Fruit fly (Drosophila melanogaster) whole organism, embryonic: ENCODE data around the gene CG34417.
A peak's percentile ranks its signal among the peaks of the same experiment; 100 is the strongest.

ENCODE experiments used
- Atf-2 ChIP-seq: fragments of 200-800 bp; sonication (Bioruptor generic); optimal IDR thresholded peaks from 2 replicates; lab custom pipeline; 2016; ENCODE audit warnings: missing biosample characterization, missing genetic modification characterization
- Atf3 ChIP-seq: fragments of 200-800 bp; sonication (Bioruptor generic); optimal IDR thresholded peaks from 3 replicates; lab custom pipeline; 2016; ENCODE audit warnings: missing biosample characterization, missing genetic modification characterization
- BtbVII ChIP-seq: fragments of 200-800 bp; sonication (Bioruptor generic); optimal IDR thresholded peaks from 3 replicates; lab custom pipeline; 2017; ENCODE audit warnings: missing biosample characterization, mild to moderate bottlenecking, missing genetic modification characterization
- CG14441 ChIP-seq: fragments of 200-800 bp; sonication (Bioruptor generic); IDR thresholded peaks from 2 replicates; pipeline ENCODE4 v1.3.6; 2022; ENCODE audit warnings: missing biosample characterization, missing genetic modification characterization
- CG14667 ChIP-seq: fragments of 200-800 bp; sonication (Bioruptor generic); IDR thresholded peaks from 2 replicates; pipeline ENCODE4 v1.3.6; 2022; ENCODE audit warnings: missing biosample characterization, missing genetic modification characterization
- CG15514 ChIP-seq: fragments of 200-800 bp; sonication (Bioruptor generic); optimal IDR thresholded peaks from 3 replicates; lab custom pipeline; 2017; ENCODE audit warnings: missing biosample characterization, missing genetic modification characterization, mild to moderate bottlenecking, moderate library complexity, missing genetic modification reagents
- CG16779 ChIP-seq: fragments of 200-800 bp; sonication (Bioruptor generic); IDR thresholded peaks from 2 replicates; pipeline ENCODE4 v1.3.6; 2022; ENCODE audit warnings: missing biosample characterization, missing genetic modification characterization
- CG17612 ChIP-seq: fragments of 200-800 bp; sonication (Bioruptor generic); IDR thresholded peaks from 2 replicates; pipeline ENCODE4 v1.3.6; 2022; ENCODE audit warnings: missing biosample characterization, missing genetic modification characterization
- CG2120 ChIP-seq: fragments of 200-800 bp; sonication (Bioruptor generic); optimal IDR thresholded peaks from 3 replicates; lab custom pipeline; 2016; ENCODE audit warnings: missing biosample characterization, missing genetic modification characterization
- CG2199 ChIP-seq: fragments of 200-800 bp; sonication (Bioruptor generic); IDR thresholded peaks from 3 replicates; pipeline ENCODE4 v1.3.6; 2022; ENCODE audit warnings: missing biosample characterization, missing genetic modification characterization
- CG2202 ChIP-seq: fragments of 200-800 bp; sonication (Bioruptor generic); optimal IDR thresholded peaks from 2 replicates; lab custom pipeline; 2018; ENCODE audit warnings: missing biosample characterization, mild to moderate bottlenecking, missing genetic modification characterization
- CG3281 ChIP-seq: fragments of 200-800 bp; sonication (Bioruptor generic); optimal IDR thresholded peaks from 3 replicates; lab custom pipeline; 2017; ENCODE audit warnings: missing biosample characterization, mild to moderate bottlenecking, missing genetic modification characterization
- CG4707 ChIP-seq: fragments of 200-800 bp; sonication (Bioruptor generic); optimal IDR thresholded peaks from 2 replicates; lab custom pipeline; 2018; ENCODE audit warnings: missing biosample characterization, mild to moderate bottlenecking, missing genetic modification characterization, moderate library complexity
- CG4820 ChIP-seq: fragments of 200-800 bp; sonication (Bioruptor generic); optimal IDR thresholded peaks from 3 replicates; lab custom pipeline; 2016; ENCODE audit warnings: missing biosample characterization, missing genetic modification characterization
- CG7372 ChIP-seq: fragments of 200-800 bp; sonication (Bioruptor generic); IDR thresholded peaks from 2 replicates; pipeline ENCODE4 v1.3.6; 2022; ENCODE audit warnings: missing biosample characterization, missing genetic modification characterization
- CG7786 ChIP-seq: fragments of 200-800 bp; sonication (Bioruptor generic); optimal IDR thresholded peaks from 2 replicates; lab custom pipeline; 2016; ENCODE audit warnings: missing biosample characterization, missing genetic modification characterization
- CG8944 ChIP-seq: fragments of 200-800 bp; sonication (Bioruptor generic); optimal IDR thresholded peaks from 3 replicates; lab custom pipeline; 2016; ENCODE audit warnings: missing biosample characterization, missing genetic modification characterization
- CG9727 ChIP-seq: fragments of 200-800 bp; sonication (Bioruptor generic); optimal IDR thresholded peaks from 3 replicates; lab custom pipeline; 2017; ENCODE audit warnings: missing biosample characterization, mild to moderate bottlenecking, missing genetic modification characterization
- CHES-1-like ChIP-seq: fragments of 200-800 bp; sonication (Bioruptor generic); optimal IDR thresholded peaks from 2 replicates; lab custom pipeline; 2016; ENCODE audit warnings: missing biosample characterization, missing genetic modification characterization
- CrebB ChIP-seq: fragments of 200-800 bp; sonication (Bioruptor generic); optimal IDR thresholded peaks from 3 replicates; lab custom pipeline; 2018; ENCODE audit warnings: missing biosample characterization, mild to moderate bottlenecking, missing genetic modification characterization
- D ChIP-seq, 2 experiments: fragments of 200-800 bp in 1 of 2; fragments of >200 bp in 1 of 2; sonication (Bioruptor generic) in 1 of 2; optimal IDR thresholded peaks; 2 replicates in 1 of 2; 3 replicates in 1 of 2; lab custom pipeline; 2017; ENCODE audit warnings: mild to moderate bottlenecking in 1 of 2, missing biosample characterization in 1 of 2, missing genetic modification characterization in 1 of 2, missing genetic modification reagents in 1 of 2
- Dad ChIP-seq: fragments of 200-800 bp; sonication (Bioruptor generic); optimal IDR thresholded peaks from 3 replicates; lab custom pipeline; 2016; ENCODE audit warnings: missing biosample characterization, missing genetic modification characterization
- Dek ChIP-seq: fragments of 200-800 bp; sonication (Bioruptor generic); optimal IDR thresholded peaks from 3 replicates; lab custom pipeline; 2019; ENCODE audit warnings: missing biosample characterization, mild to moderate bottlenecking, missing genetic modification characterization, moderate library complexity
- Dll ChIP-seq: fragments of 200-800 bp; sonication (Bioruptor generic); IDR thresholded peaks from 4 replicates; pipeline ENCODE4 v1.3.6; 2022; ENCODE audit warnings: missing biosample characterization, missing genetic modification characterization; ENCODE audit not compliant: partially characterized antibody
- H2.0 ChIP-seq: fragments of 200-800 bp; sonication (Bioruptor generic); IDR thresholded peaks from 2 replicates; pipeline ENCODE4 v1.3.6; 2022; ENCODE audit warnings: missing biosample characterization, missing genetic modification characterization
- HLH3B ChIP-seq: fragments of 200-800 bp; sonication (Bioruptor generic); IDR thresholded peaks from 2 replicates; pipeline ENCODE4 v1.3.6; 2022; ENCODE audit warnings: missing biosample characterization, missing genetic modification characterization
- HLH4C ChIP-seq: fragments of 200-800 bp; sonication (Bioruptor generic); IDR thresholded peaks from 3 replicates; pipeline ENCODE4 v1.3.6; 2022; ENCODE audit warnings: missing biosample characterization, missing genetic modification characterization; ENCODE audit not compliant: partially characterized antibody
- Hey ChIP-seq: fragments of 200-800 bp; sonication (Bioruptor generic); optimal IDR thresholded peaks from 3 replicates; lab custom pipeline; 2018; ENCODE audit warnings: missing biosample characterization, mild to moderate bottlenecking, missing genetic modification characterization
- Nf-YC ChIP-seq: fragments of 200-800 bp; optimal IDR thresholded peaks from 3 replicates; lab custom pipeline; 2019; ENCODE audit warnings: missing biosample characterization, mild to moderate bottlenecking, missing genetic modification characterization, moderate library complexity
- Opbp ChIP-seq: fragments of 200-800 bp; sonication (Bioruptor generic); IDR thresholded peaks from 3 replicates; pipeline ENCODE4 v1.3.6; 2022; ENCODE audit warnings: missing biosample characterization, missing genetic modification characterization; ENCODE audit not compliant: partially characterized antibody
- Poxn ChIP-seq: fragments of 200-800 bp; sonication (Bioruptor generic); IDR thresholded peaks from 2 replicates; pipeline ENCODE4 v1.3.6; 2022; ENCODE audit warnings: missing biosample characterization, missing genetic modification characterization
- Trl ChIP-seq, 3 experiments: fragments of >200 bp in 2 of 3; fragments of 200-800 bp in 1 of 3; sonication (Bioruptor generic) in 1 of 3; optimal IDR thresholded peaks; 2 replicates in 1 of 3; 3 replicates in 2 of 3; lab custom pipeline; 2016 to 2017; ENCODE audit warnings: missing biosample characterization in 1 of 3, missing genetic modification characterization in 1 of 3
- aop ChIP-seq: fragments of 200-800 bp; sonication (Bioruptor generic); IDR thresholded peaks from 2 replicates; pipeline ENCODE4 v1.3.6; 2022; ENCODE audit warnings: missing biosample characterization, missing genetic modification characterization
- bowl ChIP-seq: fragments of 200-800 bp; sonication (Bioruptor generic); IDR thresholded peaks from 2 replicates; pipeline ENCODE4 v1.3.6; 2022; ENCODE audit warnings: missing biosample characterization, missing genetic modification characterization
- btn ChIP-seq: fragments of 200-800 bp; sonication (Bioruptor generic); optimal IDR thresholded peaks from 2 replicates; lab custom pipeline; 2016; ENCODE audit warnings: missing biosample characterization, missing genetic modification characterization
- chinmo ChIP-seq: fragments of 200-800 bp; sonication (Bioruptor generic); IDR thresholded peaks from 4 replicates; pipeline ENCODE4 v1.3.6; 2022; ENCODE audit warnings: missing biosample characterization, missing genetic modification characterization; ENCODE audit not compliant: partially characterized antibody
- crol ChIP-seq: fragments of 200-800 bp; sonication (Bioruptor generic); IDR thresholded peaks from 2 replicates; pipeline ENCODE4 v1.3.6; 2022; ENCODE audit warnings: missing biosample characterization, missing genetic modification characterization
- danr ChIP-seq: fragments of 200-800 bp; sonication (Bioruptor generic); IDR thresholded peaks from 2 replicates; pipeline ENCODE4 v1.3.6; 2022; ENCODE audit warnings: missing biosample characterization, missing genetic modification characterization
- fd102C ChIP-seq: fragments of 200-800 bp; sonication (Bioruptor generic); optimal IDR thresholded peaks from 2 replicates; lab custom pipeline; 2018; ENCODE audit warnings: missing biosample characterization, mild to moderate bottlenecking, missing genetic modification characterization, moderate library complexity
- fd3F ChIP-seq: fragments of 200-800 bp; sonication (Bioruptor generic); optimal IDR thresholded peaks from 2 replicates; lab custom pipeline; 2018; ENCODE audit warnings: missing biosample characterization, mild to moderate bottlenecking, missing genetic modification characterization, moderate library complexity
- ftz-f1 ChIP-seq: fragments of 200-800 bp; sonication (Bioruptor generic); optimal IDR thresholded peaks from 2 replicates; lab custom pipeline; 2016; ENCODE audit warnings: missing biosample characterization, missing genetic modification characterization
- fu2 ChIP-seq: fragments of 200-800 bp; sonication (Bioruptor generic); optimal IDR thresholded peaks from 2 replicates; lab custom pipeline; 2016; ENCODE audit warnings: missing biosample characterization, missing genetic modification characterization
- hb ChIP-seq: fragments of 200-800 bp; sonication (Bioruptor generic); IDR thresholded peaks from 3 replicates; pipeline ENCODE4 v1.3.6; 2022; ENCODE audit warnings: missing biosample characterization, missing genetic modification characterization; ENCODE audit not compliant: partially characterized antibody
- mirr ChIP-seq: fragments of 200-800 bp; sonication (Bioruptor generic); optimal IDR thresholded peaks from 3 replicates; lab custom pipeline; 2018; ENCODE audit warnings: missing biosample characterization, mild to moderate bottlenecking, missing genetic modification characterization
- pb ChIP-seq: fragments of 200-800 bp; sonication (Bioruptor generic); optimal IDR thresholded peaks from 3 replicates; lab custom pipeline; 2016; ENCODE audit warnings: missing biosample characterization, missing genetic modification characterization
- salm ChIP-seq: fragments of 200-800 bp; sonication (Bioruptor generic); optimal IDR thresholded peaks from 2 replicates; lab custom pipeline; 2018; ENCODE audit warnings: missing biosample characterization, mild to moderate bottlenecking, missing genetic modification characterization
- sens-2 ChIP-seq: fragments of 200-800 bp; sonication (Bioruptor generic); IDR thresholded peaks from 2 replicates; pipeline ENCODE4 v1.3.6; 2022; ENCODE audit warnings: missing biosample characterization, missing genetic modification characterization
- tap ChIP-seq: fragments of 200-800 bp; optimal IDR thresholded peaks from 3 replicates; lab custom pipeline; 2019; ENCODE audit warnings: missing biosample characterization, mild to moderate bottlenecking, missing genetic modification characterization, moderate library complexity
- vnd ChIP-seq: fragments of 200-800 bp; sonication (Bioruptor generic); IDR thresholded peaks from 3 replicates; pipeline ENCODE4 v1.3.6; 2022; ENCODE audit warnings: missing biosample characterization, missing genetic modification characterization; ENCODE audit not compliant: partially characterized antibody
- z ChIP-seq: fragments of 200-800 bp; sonication (Bioruptor generic); IDR thresholded peaks from 3 replicates; pipeline ENCODE4 v1.3.6; 2022; ENCODE audit warnings: missing biosample characterization, missing genetic modification characterization
- zen2 ChIP-seq: fragments of 200-800 bp; sonication (Bioruptor generic); IDR thresholded peaks from 3 replicates; pipeline ENCODE4 v1.3.6; 2022; ENCODE audit warnings: missing biosample characterization, missing genetic modification characterization; ENCODE audit not compliant: partially characterized antibody

The CG34417 gene

DNA sequence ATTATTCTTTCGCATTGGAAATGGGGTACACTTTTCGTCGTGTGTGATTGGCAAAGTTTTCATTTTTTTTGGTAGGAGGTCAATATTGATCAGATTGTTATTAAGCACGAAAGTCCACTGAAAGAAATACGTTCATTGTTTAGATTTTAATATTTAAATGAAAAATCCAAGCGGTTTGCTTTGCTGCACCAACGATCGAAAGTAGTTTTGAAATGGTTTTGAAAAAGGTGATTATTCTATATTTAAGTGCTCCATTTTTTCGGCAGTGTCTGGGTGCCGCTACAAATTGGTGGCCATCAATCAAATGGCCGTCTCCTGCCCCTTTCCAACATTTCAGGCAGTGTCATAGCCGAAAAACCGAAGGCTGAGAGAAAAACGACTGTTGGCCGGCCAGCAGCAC is 33.9 kb downstream of the CG34417 start (continued):
- no peak for TF ChIP-seq D (optimal IDR thresholded peaks at IDR 0.05; lab: Kevin White, UChicago)
- TF ChIP-seq D (GFP tag; optimal IDR thresholded peaks at IDR 0.05; lab: Kevin White, UChicago): no peak
- TF ChIP-seq crol (GFP tag; lab: Robert Waterston, UW): no peak
- no peak for TF ChIP-seq CG17612 (GFP tag; lab: Robert Waterston, UW)
- no peak for TF ChIP-seq Atf-2
- TF ChIP-seq Trl (optimal IDR thresholded peaks at IDR 0.05; lab: Kevin White, UChicago): no peak
- TF ChIP-seq Trl (GFP tag; optimal IDR thresholded peaks at IDR 0.05; lab: Kevin White, UChicago): no peak
- TF ChIP-seq danr (GFP tag; lab: Robert Waterston, UW): no peak
- TF ChIP-seq CG15514 (GFP tag; lab: Kevin White, UChicago): peak; percentile 9
- no peak for TF ChIP-seq chinmo
- no peak for TF ChIP-seq CG8944 (GFP tag; lab: Kevin White, UChicago)
- TF ChIP-seq CG7372 (GFP tag; lab: Robert Waterston, UW): no peak
- no peak for TF ChIP-seq CG4820 (GFP tag; lab: Kevin White, UChicago)
- TF ChIP-seq CG4707 (GFP tag; lab: Kevin White, UChicago): no peak
- no peak for TF ChIP-seq Opbp
- TF ChIP-seq H2.0 (GFP tag; lab: Robert Waterston, UW): peak; percentile 42; the same call in 1 of the 2 replicates
- no peak for TF ChIP-seq Dek (tag; lab: Kevin White, UChicago)
- no peak for TF ChIP-seq aop (GFP tag; lab: Robert Waterston, UW)
- peak; percentile 37; the same call in 1 of the 2 replicates for TF ChIP-seq HLH3B
- no peak for TF ChIP-seq z (GFP tag; lab: Robert Waterston, UW)
- TF ChIP-seq zen2: no peak
- no peak for TF ChIP-seq Hey (tag; lab: Kevin White, UChicago)
- TF ChIP-seq Atf3 (GFP tag; lab: Kevin White, UChicago): no peak
- no peak for TF ChIP-seq CrebB
- no peak for TF ChIP-seq Dll (GFP tag; lab: Robert Waterston, UW)
- no peak for TF ChIP-seq HLH4C (GFP tag; lab: Robert Waterston, UW)
- no peak for TF ChIP-seq tap (tag; lab: Kevin White, UChicago)
- TF ChIP-seq Nf-YC: no peak
- no peak for TF ChIP-seq btn (GFP tag; lab: Kevin White, UChicago)
- 0 out of 2 replicates have a peak, but pooled peaks have one; percentile 17 for TF ChIP-seq CG14667 (GFP tag; lab: Robert Waterston, UW)
- TF ChIP-seq bowl (GFP tag; lab: Robert Waterston, UW): no peak
- no peak for TF ChIP-seq fu2 (GFP tag; lab: Kevin White, UChicago)
- TF ChIP-seq CHES-1-like (GFP tag; lab: Kevin White, UChicago): no peak
- no peak for TF ChIP-seq Poxn (GFP tag; lab: Robert Waterston, UW)
- TF ChIP-seq CG3281 (GFP tag; lab: Kevin White, UChicago): no peak
- TF ChIP-seq hb (GFP tag; lab: Robert Waterston, UW): no peak
- TF ChIP-seq BtbVII (GFP tag; lab: Kevin White, UChicago): no peak
- TF ChIP-seq ftz-f1 (GFP tag; lab: Kevin White, UChicago): no peak
- TF ChIP-seq pb: no peak
- TF ChIP-seq CG9727: no peak
- TF ChIP-seq mirr (GFP tag; lab: Kevin White, UChicago): no peak
- TF ChIP-seq fd3F (GFP tag; lab: Kevin White, UChicago): no peak
- TF ChIP-seq fd102C (GFP tag; lab: Kevin White, UChicago): no peak
- TF ChIP-seq CG2120: peak; percentile 33
- no peak for TF ChIP-seq salm (tag; lab: Kevin White, UChicago)
- TF ChIP-seq CG2202 (tag; lab: Kevin White, UChicago): no peak
- TF ChIP-seq vnd (GFP tag; lab: Robert Waterston, UW): no peak
- no peak for TF ChIP-seq Dad
- no peak for TF ChIP-seq CG2199
- peak; percentile 39; the same call in 1 of the 2 replicates for TF ChIP-seq CG14441
- TF ChIP-seq CG16779 (GFP tag; lab: Robert Waterston, UW): no peak
- TF ChIP-seq CG7786 (GFP tag; lab: Kevin White, UChicago): no peak
- TF ChIP-seq sens-2 (GFP tag; lab: Robert Waterston, UW): 0 out of 2 replicates have a peak, but pooled peaks have one; percentile 23
